Worm (Caenorhabditis elegans) whole organism, young adult: ENCODE measurements around the gene F29B9.12.

ENCODE experiments used
- C17E4.6 ChIP-seq: fragments of 200-800 bp; sonication (Bioruptor generic); IDR thresholded peaks from 2 replicates; pipeline ENCODE4 v1.3.6; 2022; ENCODE audit warnings: missing genetic modification reagents, missing genetic modification characterization, missing compliant biosample characterization
- F22D6.2 ChIP-seq: sonication (generic microtip); optimal IDR thresholded peaks from 2 replicates; lab custom pipeline; 2016; ENCODE audit warnings: mild to moderate bottlenecking, missing genetic modification characterization, missing compliant biosample characterization
- F33H1.4 ChIP-seq: fragments of 200-800 bp; sonication (Bioruptor generic); IDR thresholded peaks from 2 replicates; pipeline ENCODE4 v1.3.6; 2022; ENCODE audit warnings: missing genetic modification reagents, missing genetic modification characterization, missing compliant biosample characterization
- F39B2.1 ChIP-seq: fragments of 200-800 bp; sonication (Bioruptor generic); IDR thresholded peaks from 2 replicates; pipeline ENCODE4 v1.3.6; 2022; ENCODE audit warnings: missing genetic modification reagents, missing genetic modification characterization, missing compliant biosample characterization
- F52B5.7 ChIP-seq: sonication (generic microtip); optimal IDR thresholded peaks from 2 replicates; lab custom pipeline; 2016; ENCODE audit warnings: mild to moderate bottlenecking, missing genetic modification characterization, missing compliant biosample characterization
- F57A8.1 ChIP-seq: fragments of 200-800 bp; sonication (Bioruptor generic); optimal IDR thresholded peaks from 2 replicates; lab custom pipeline; 2018; ENCODE audit warnings: mild to moderate bottlenecking, missing genetic modification characterization, moderate library complexity, missing compliant biosample characterization
- F57C9.4 ChIP-seq: sonication (generic microtip); optimal IDR thresholded peaks from 2 replicates; lab custom pipeline; 2017; ENCODE audit warnings: mild to moderate bottlenecking, missing genetic modification characterization, missing compliant biosample characterization
- K11D2.4 ChIP-seq: fragments of 200-800 bp; sonication (Bioruptor generic); IDR thresholded peaks from 2 replicates; pipeline ENCODE4 v1.3.6; 2022; ENCODE audit warnings: missing genetic modification reagents, missing genetic modification characterization, missing compliant biosample characterization
- Y53F4B.3 ChIP-seq: fragments of 200-800 bp; sonication (Bioruptor generic); IDR thresholded peaks from 2 replicates; pipeline ENCODE4 v1.3.6; 2022; ENCODE audit warnings: missing genetic modification reagents, missing genetic modification characterization, missing compliant biosample characterization
- Y79H2A.3 ChIP-seq: fragments of 200-800 bp; sonication (Bioruptor generic); conservative IDR thresholded peaks from 2 replicates; pipeline ENCODE4 v1.3.6; 2022; ENCODE audit warnings: missing genetic modification reagents, missing genetic modification characterization, missing compliant biosample characterization
- Y95B8A.8 ChIP-seq: fragments of 200-800 bp; sonication (Bioruptor generic); IDR thresholded peaks from 2 replicates; pipeline ENCODE4 v1.3.6; 2022; ENCODE audit warnings: missing genetic modification reagents, missing genetic modification characterization, missing compliant biosample characterization
- akir-1 ChIP-seq: fragments of 200-800 bp; sonication (Bioruptor generic); optimal IDR thresholded peaks from 2 replicates; lab custom pipeline; 2018; ENCODE audit warnings: mild to moderate bottlenecking, missing genetic modification characterization, moderate library complexity, missing compliant biosample characterization
- ama-1 ChIP-seq, 3 experiments: fragments of 150-350 bp in 1 of 3; sonication (generic microtip) in 2 of 3; optimal IDR thresholded peaks; 2 replicates each; lab custom pipeline; 2014 to 2018; ENCODE audit warnings: missing biosample characterization in 2 of 3, missing genetic modification characterization in 2 of 3, missing genetic modification reagents in 2 of 3
- aptf-3 ChIP-seq: fragments of 200-800 bp; sonication (Bioruptor generic); IDR thresholded peaks from 2 replicates; pipeline ENCODE4 v1.3.6; 2022; ENCODE audit warnings: missing genetic modification characterization, missing compliant biosample characterization
- athp-1 ChIP-seq: sonication (generic microtip); optimal IDR thresholded peaks from 2 replicates; lab custom pipeline; 2017; ENCODE audit warnings: mild to moderate bottlenecking, missing genetic modification characterization, missing compliant biosample characterization
- cebp-1 ChIP-seq, 2 experiments: fragments of 200-800 bp in 1 of 2; sonication (Bioruptor generic) in 1 of 2; sonication (generic microtip) in 1 of 2; IDR thresholded peaks in 1 of 2; optimal IDR thresholded peaks in 1 of 2; 2 replicates each; pipeline versions ENCODE4 v1.3.6 to Lab custom; 2017 to 2022; ENCODE audit warnings: missing compliant biosample characterization in 2 of 2, missing genetic modification characterization in 2 of 2, mild to moderate bottlenecking in 1 of 2, missing genetic modification reagents in 1 of 2, moderate library complexity in 1 of 2
- cebp-2 ChIP-seq: fragments of 200-800 bp; sonication (Bioruptor generic); IDR thresholded peaks from 2 replicates; pipeline ENCODE4 v1.3.6; 2022; ENCODE audit warnings: missing genetic modification characterization, missing compliant biosample characterization
- ceh-40 ChIP-seq: fragments of 200-800 bp; sonication (Bioruptor generic); IDR thresholded peaks from 2 replicates; pipeline ENCODE4 v1.3.6; 2022; ENCODE audit warnings: missing genetic modification characterization, missing compliant biosample characterization
- ceh-58 ChIP-seq: fragments of 200-800 bp; sonication (Bioruptor generic); IDR thresholded peaks from 2 replicates; pipeline ENCODE4 v1.3.6; 2022; ENCODE audit warnings: missing genetic modification characterization, missing compliant biosample characterization
- ceh-79 ChIP-seq: sonication (generic microtip); optimal IDR thresholded peaks from 2 replicates; lab custom pipeline; 2017; ENCODE audit warnings: mild to moderate bottlenecking, missing genetic modification characterization, missing compliant biosample characterization
- die-1 ChIP-seq: sonication (generic microtip); optimal IDR thresholded peaks from 2 replicates; lab custom pipeline; 2016; ENCODE audit warnings: missing genotype, mild to moderate bottlenecking, missing genetic modification characterization, missing compliant biosample characterization
- dox-1 ChIP-seq: fragments of 200-800 bp; sonication (Bioruptor generic); IDR thresholded peaks from 2 replicates; pipeline ENCODE4 v1.3.6; 2022; ENCODE audit warnings: missing genetic modification reagents, missing genetic modification characterization, missing compliant biosample characterization
- dpl-1 ChIP-seq: fragments of 150-350 bp; optimal IDR thresholded peaks from 2 replicates; lab custom pipeline; 2014; ENCODE audit warnings: missing biosample characterization, missing genetic modification reagents, missing genetic modification characterization
- efl-1 ChIP-seq: fragments of 150-350 bp; optimal IDR thresholded peaks from 2 replicates; lab custom pipeline; 2014; ENCODE audit warnings: missing biosample characterization, missing genetic modification reagents, missing genetic modification characterization
- egl-44 ChIP-seq: fragments of 200-800 bp; sonication (Bioruptor generic); IDR thresholded peaks from 2 replicates; pipeline ENCODE4 v1.3.6; 2022; ENCODE audit warnings: missing genetic modification reagents, missing genetic modification characterization, missing compliant biosample characterization
- gei-17 ChIP-seq: fragments of 200-800 bp; sonication (Bioruptor generic); optimal IDR thresholded peaks from 2 replicates; lab custom pipeline; 2018; ENCODE audit warnings: mild to moderate bottlenecking, missing genetic modification characterization, missing compliant biosample characterization
- hmg-1.2 ChIP-seq: fragments of 200-800 bp; sonication (Bioruptor generic); IDR thresholded peaks from 2 replicates; pipeline ENCODE4 v1.3.6; 2022; ENCODE audit warnings: missing genetic modification reagents, missing genetic modification characterization, missing compliant biosample characterization
- lag-1 ChIP-seq: fragments of 200-800 bp; sonication (Bioruptor generic); IDR thresholded peaks from 2 replicates; pipeline ENCODE4 v1.3.6; 2022; ENCODE audit warnings: missing genetic modification reagents, missing genetic modification characterization, missing compliant biosample characterization
- lin-26 ChIP-seq: fragments of 200-800 bp; sonication (Bioruptor generic); IDR thresholded peaks from 2 replicates; pipeline ENCODE4 v1.3.6; 2022; ENCODE audit warnings: missing genetic modification reagents, missing genetic modification characterization, missing compliant biosample characterization
- madf-6 ChIP-seq: fragments of 200-800 bp; sonication (Bioruptor generic); IDR thresholded peaks from 2 replicates; pipeline ENCODE4 v1.3.6; 2022; ENCODE audit warnings: missing genetic modification reagents, missing genetic modification characterization, missing compliant biosample characterization
- mes-4 ChIP-seq: sonication (generic microtip); optimal IDR thresholded peaks from 2 replicates; lab custom pipeline; 2016; ENCODE audit warnings: missing genotype, missing genetic modification characterization, missing compliant biosample characterization
- nfya-1 ChIP-seq: sonication (generic microtip); optimal IDR thresholded peaks from 2 replicates; lab custom pipeline; 2017; ENCODE audit warnings: antibody characterized with exemption, missing compliant biosample characterization, missing genetic modification characterization, borderline replicate concordance; ENCODE audit not compliant: insufficient read depth
- pbrm-1 ChIP-seq: fragments of 200-800 bp; sonication (Bioruptor generic); IDR thresholded peaks from 2 replicates; pipeline ENCODE4 v1.3.6; 2022; ENCODE audit warnings: missing genetic modification reagents, missing genetic modification characterization, missing compliant biosample characterization
- pha-4 ChIP-seq: fragments of 150-350 bp; sonication (generic microtip); optimal IDR thresholded peaks from 2 replicates; lab custom pipeline; 2014; ENCODE audit warnings: missing biosample characterization, missing genetic modification reagents, missing genetic modification characterization
- rcor-1 ChIP-seq: fragments of 200-800 bp; sonication (Bioruptor generic); IDR thresholded peaks from 2 replicates; pipeline ENCODE4 v1.3.6; 2022; ENCODE audit warnings: missing genetic modification reagents, missing genetic modification characterization, missing compliant biosample characterization
- rpc-1 ChIP-seq, 2 experiments: fragments of 150-350 bp in 1 of 2; sonication (generic microtip) in 1 of 2; optimal IDR thresholded peaks; 2 replicates each; lab custom pipeline; 2014 to 2018; ENCODE audit warnings: missing biosample characterization in 1 of 2, missing genetic modification characterization in 1 of 2, missing genetic modification reagents in 1 of 2, missing genotype in 1 of 2
- snpc-3.4 ChIP-seq: sonication (generic microtip); optimal IDR thresholded peaks from 2 replicates; lab custom pipeline; 2017; ENCODE audit warnings: missing genetic modification characterization, mild to moderate bottlenecking, missing compliant biosample characterization, antibody characterized with exemption, moderate library complexity, missing genotype, missing genetic modification reagents
- snpc-4 ChIP-seq, 5 experiments: fragments of 150-350 bp in 1 of 5; sonication (generic microtip) in 4 of 5; optimal IDR thresholded peaks; 2 replicates each; lab custom pipeline; 2014 to 2018; ENCODE audit warnings: missing genetic modification characterization in 5 of 5, missing biosample characterization in 3 of 5, antibody characterized with exemption in 2 of 5, mild to moderate bottlenecking in 2 of 5, missing compliant biosample characterization in 2 of 5, missing genotype in 2 of 5, moderate library complexity in 2 of 5, missing genetic modification reagents in 1 of 5
- somi-1 ChIP-seq: fragments of 200-800 bp; sonication (Bioruptor generic); optimal IDR thresholded peaks from 2 replicates; lab custom pipeline; 2018; ENCODE audit warnings: mild to moderate bottlenecking, missing genetic modification characterization, missing compliant biosample characterization
- tlf-1 ChIP-seq: fragments of 200-800 bp; sonication (Bioruptor generic); optimal IDR thresholded peaks from 2 replicates; lab custom pipeline; 2018; ENCODE audit warnings: mild to moderate bottlenecking, missing genetic modification characterization, missing compliant biosample characterization
- xnd-1 ChIP-seq: sonication (generic microtip); optimal IDR thresholded peaks from 2 replicates; lab custom pipeline; 2016; ENCODE audit warnings: missing genotype, missing genetic modification reagents, missing genetic modification characterization, missing compliant biosample characterization
- ztf-3 ChIP-seq: fragments of 200-800 bp; sonication (Bioruptor generic); optimal IDR thresholded peaks from 2 replicates; lab custom pipeline; 2018; ENCODE audit warnings: mild to moderate bottlenecking, missing genetic modification characterization, missing compliant biosample characterization
- ztf-6 ChIP-seq: fragments of 200-800 bp; sonication (Bioruptor generic); IDR thresholded peaks from 2 replicates; pipeline ENCODE4 v1.3.6; 2022; ENCODE audit warnings: missing genetic modification reagents, missing genetic modification characterization, missing compliant biosample characterization

The F29B9.12 gene

ce11 chrIV:4650624-4651094, 18.7 kb upstream of the F29B9.12 start, which contains the start of gene ubc-9 (continued):
- peak; percentile 93 for TF ChIP-seq efl-1 (GFP tag; lab: Kevin White, UChicago)
- no peak for TF ChIP-seq aptf-3 (GFP tag; lab: Robert Waterston, UW)
- peak; percentile 74 for TF ChIP-seq athp-1 (tag; lab: Kevin White, UChicago)
- TF ChIP-seq gei-17 (GFP tag; lab: Kevin White, UChicago), result no peak

- no peak for TF ChIP-seq die-1 (tag; lab: Kevin White, UChicago)
- TF ChIP-seq snpc-4 (GFP tag; optimal IDR thresholded peaks at IDR 0.05; lab: Kevin White, UChicago), result peak; percentile 2
- TF ChIP-seq snpc-4 (tag; optimal IDR thresholded peaks at IDR 0.05; lab: Kevin White, UChicago), result peak in 1 of 4 experiments; percentile 18
- TF ChIP-seq ztf-6 (GFP tag; lab: Robert Waterston, UW), result no peak
- peak; percentile 62 for TF ChIP-seq ama-1 (optimal IDR thresholded peaks at IDR 0.05; lab: Kevin White, UChicago)
- TF ChIP-seq ama-1 (GFP tag; optimal IDR thresholded peaks at IDR 0.05; lab: Kevin White, UChicago), result no peak
- TF ChIP-seq mes-4, result no peak
- no peak for TF ChIP-seq F57C9.4 (tag; lab: Kevin White, UChicago)
- TF ChIP-seq pha-4, result no peak
- no peak for TF ChIP-seq F22D6.2 (tag; lab: Kevin White, UChicago)
- TF ChIP-seq lag-1 (GFP tag; lab: Robert Waterston, UW), result no peak
- peak; percentile 51 for TF ChIP-seq ceh-79 (tag; lab: Kevin White, UChicago)
- 0 out of 2 replicates have a peak, but pooled peaks have one; percentile 14 for TF ChIP-seq hmg-1.2
- 0 out of 2 replicates have a peak, but pooled peaks have one; percentile 10 for TF ChIP-seq Y95B8A.8 (GFP tag; lab: Robert Waterston, UW)
- TF ChIP-seq Y53F4B.3 (GFP tag; lab: Robert Waterston, UW), result no peak
- TF ChIP-seq ceh-40 (GFP tag; lab: Robert Waterston, UW), result 0 out of 2 replicates have a peak, but pooled peaks have one; percentile 26
- no peak for TF ChIP-seq F57A8.1 (GFP tag; lab: Kevin White, UChicago)
- peak; percentile 41 for TF ChIP-seq xnd-1 (tag; lab: Kevin White, UChicago)
- TF ChIP-seq tlf-1 (GFP tag; lab: Kevin White, UChicago), result peak; percentile 6
- TF ChIP-seq F39B2.1 (GFP tag; lab: Robert Waterston, UW), result peak; percentile 9; the same call in 1 of the 2 replicates
- TF ChIP-seq ceh-58 (GFP tag; lab: Robert Waterston, UW), result no peak
- TF ChIP-seq akir-1 (GFP tag; lab: Kevin White, UChicago), result no peak
- TF ChIP-seq rpc-1 (optimal IDR thresholded peaks at IDR 0.05; lab: Kevin White, UChicago), result no peak
- TF ChIP-seq rpc-1 (tag; optimal IDR thresholded peaks at IDR 0.05; lab: Kevin White, UChicago), result no peak
- TF ChIP-seq nfya-1, result no peak
- 0 out of 2 replicates have a peak, but pooled peaks have one; percentile 41 for TF ChIP-seq cebp-2 (GFP tag; lab: Robert Waterston, UW)
- TF ChIP-seq C17E4.6, result no peak
- peak; percentile 68 for TF ChIP-seq madf-6 (GFP tag; lab: Robert Waterston, UW)
- peak; percentile 51; the same call in 1 of the 2 replicates for TF ChIP-seq pbrm-1 (GFP tag; lab: Robert Waterston, UW)
- TF ChIP-seq F33H1.4 (GFP tag; lab: Robert Waterston, UW), result peak; percentile 26
- peak; percentile 42 for TF ChIP-seq F52B5.7 (tag; lab: Kevin White, UChicago)
- no peak for TF ChIP-seq cebp-1 (GFP tag; IDR thresholded peaks at IDR 0.05; lab: Robert Waterston, UW)
- peak; percentile 4 for TF ChIP-seq cebp-1 (tag; optimal IDR thresholded peaks at IDR 0.05; lab: Kevin White, UChicago)
- TF ChIP-seq K11D2.4 (GFP tag; lab: Robert Waterston, UW), result no peak
- TF ChIP-seq aptf-3 (GFP tag; lab: Robert Waterston, UW), result 0 out of 2 replicates have a peak, but pooled peaks have one; percentile 45
- no peak for TF ChIP-seq ztf-3
- peak; percentile 62; the same call in 1 of the 2 replicates for TF ChIP-seq lin-26 (GFP tag; lab: Robert Waterston, UW)
- 0 out of 2 replicates have a peak, but pooled peaks have one; percentile 32 for TF ChIP-seq Y79H2A.3 (GFP tag; lab: Robert Waterston, UW)
- TF ChIP-seq dpl-1 (GFP tag; lab: Kevin White, UChicago), result no peak
- 0 out of 2 replicates have a peak, but pooled peaks have one; percentile 19 for TF ChIP-seq rcor-1 (GFP tag; lab: Robert Waterston, UW)
- TF ChIP-seq dox-1, result peak; percentile 24; the same call in 1 of the 2 replicates
- no peak for TF ChIP-seq somi-1 (GFP tag; lab: Kevin White, UChicago)
- TF ChIP-seq snpc-3.4 (tag; lab: Kevin White, UChicago), result peak; percentile 41
- TF ChIP-seq egl-44 (GFP tag; lab: Robert Waterston, UW), result no peak
Measured at ce11 chrIV:4652365-4652844, 16.9 kb upstream of the F29B9.12 start, which contains the start of gene F29B9.5. Gene F29B9.5 (plus strand): TSS chrIV:4652415.
